Worm (Caenorhabditis elegans) whole organism, midembryonic: ENCODE measurements around the gene sym-3.

ENCODE experiments used
- T22C8.4 ChIP-seq: fragments of 200-800 bp; sonication (Bioruptor generic); IDR thresholded peaks from 2 replicates; pipeline ENCODE4 v1.3.6; 2022; ENCODE audit warnings: missing genetic modification characterization, missing compliant biosample characterization
- cog-1 ChIP-seq: sonication (generic microtip); optimal IDR thresholded peaks from 2 replicates; lab custom pipeline; 2016; ENCODE audit warnings: missing genetic modification characterization, missing compliant biosample characterization
- flt-1 ChIP-seq: fragments of 200-800 bp; sonication (Bioruptor generic); IDR thresholded peaks from 2 replicates; pipeline ENCODE4 v1.3.6; 2022; ENCODE audit warnings: missing genetic modification characterization, missing compliant biosample characterization
- klf-2 ChIP-seq: fragments of 200-800 bp; sonication (Bioruptor generic); conservative IDR thresholded peaks from 2 replicates; pipeline ENCODE4 v1.3.6; 2022; ENCODE audit warnings: missing genetic modification reagents, missing genetic modification characterization, missing compliant biosample characterization
- med-1 ChIP-seq: sonication (generic microtip); optimal IDR thresholded peaks from 2 replicates; lab custom pipeline; 2017; ENCODE audit warnings: missing genetic modification characterization, mild to moderate bottlenecking, missing compliant biosample characterization, antibody characterized with exemption, missing genetic modification reagents; ENCODE audit not compliant: insufficient read depth
- ref-1 ChIP-seq: fragments of 200-800 bp; sonication (Bioruptor generic); conservative IDR thresholded peaks from 2 replicates; pipeline ENCODE4 v1.3.6; 2022; ENCODE audit warnings: missing genetic modification reagents, missing genetic modification characterization, missing compliant biosample characterization
- tab-1 ChIP-seq: fragments of 200-800 bp; sonication (Bioruptor generic); IDR thresholded peaks from 2 replicates; pipeline ENCODE4 v1.3.6; 2022; ENCODE audit warnings: missing genetic modification characterization, missing compliant biosample characterization
- ztf-29 ChIP-seq: fragments of 200-800 bp; sonication (Bioruptor generic); IDR thresholded peaks from 2 replicates; pipeline ENCODE4 v1.3.6; 2022; ENCODE audit warnings: missing genetic modification reagents, missing genetic modification characterization, missing compliant biosample characterization

DNA sequence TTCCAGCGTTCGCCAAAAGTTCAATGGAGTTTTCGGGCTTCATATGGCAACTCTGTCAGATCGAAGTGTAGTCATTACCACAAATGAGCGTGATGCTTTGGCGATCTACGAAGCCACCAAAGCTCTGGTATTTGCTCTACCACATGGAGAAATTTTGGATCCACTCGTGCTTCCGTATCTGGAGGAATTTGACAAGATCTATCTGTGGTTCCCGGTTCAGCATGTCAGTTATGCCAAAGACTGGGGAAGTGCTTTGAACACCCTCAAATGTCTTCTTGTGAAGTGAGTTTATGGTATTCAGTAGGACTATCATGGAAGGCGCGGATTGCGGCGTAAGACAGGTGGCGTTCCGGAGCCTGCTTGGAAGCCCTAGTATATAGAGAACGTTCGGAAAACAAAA is 20.9 kb downstream of the sym-3 start:
- TF ChIP-seq flt-1 (GFP tag; lab: Robert Waterston, UW) (no peak), ref-1 (GFP tag; lab: Robert Waterston, UW) (no peak), T22C8.4 (GFP tag; lab: Robert Waterston, UW) (no peak), cog-1 (no peak), tab-1 (no peak), klf-2 (no peak), med-1 (no peak), ztf-29 (GFP tag; lab: Robert Waterston, UW) (no peak)
